Worm (Caenorhabditis elegans) whole organism, late embryonic: ENCODE measurements around the gene srh-149.

Experiments
- K02D7.2 ChIP-seq: sonication (generic microtip); optimal IDR thresholded peaks from 2 replicates; lab custom pipeline; 2017; ENCODE audit warnings: mild to moderate bottlenecking, missing genetic modification characterization, missing compliant biosample characterization
- ama-1 ChIP-seq: fragments of 150-350 bp; optimal IDR thresholded peaks from 2 replicates; lab custom pipeline; 2014
- dmd-4 ChIP-seq: sonication (generic microtip); optimal IDR thresholded peaks from 2 replicates; lab custom pipeline; 2016; ENCODE audit warnings: borderline replicate concordance, missing genetic modification characterization, missing compliant biosample characterization
- mec-3 ChIP-seq: sonication (generic microtip); optimal IDR thresholded peaks from 2 replicates; lab custom pipeline; 2016; ENCODE audit warnings: borderline replicate concordance, missing genetic modification characterization, missing compliant biosample characterization
- tbx-2 ChIP-seq: sonication (generic microtip); optimal IDR thresholded peaks from 2 replicates; lab custom pipeline; 2016; ENCODE audit warnings: missing genetic modification characterization, missing compliant biosample characterization

DNA sequence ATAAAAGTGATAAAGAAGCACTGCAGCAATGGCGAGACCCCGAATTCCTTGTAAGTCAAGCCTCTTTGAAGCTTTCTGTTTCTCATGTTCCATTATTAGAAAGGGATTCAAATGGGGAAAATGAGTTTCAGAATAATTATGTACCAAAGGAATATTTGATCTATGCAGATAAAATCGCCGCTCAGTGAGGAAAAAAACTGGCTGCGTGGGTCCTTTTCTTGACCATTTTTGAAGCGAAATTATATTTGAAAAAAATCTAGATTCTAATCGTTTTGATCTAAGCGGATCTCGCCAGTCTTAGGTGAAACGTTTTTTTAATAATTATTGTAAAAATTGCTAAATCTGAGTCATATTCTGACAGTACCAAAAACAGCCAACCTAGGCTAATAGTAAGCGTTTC is 43.7 kb upstream of the srh-149 start, which contains the start of gene oac-42:
- TF ChIP-seq K02D7.2 (tag; lab: Kevin White, UChicago) (no peak), tbx-2 (no peak), ama-1 (no peak), dmd-4 (tag; lab: Kevin White, UChicago) (no peak), mec-3 (tag; lab: Kevin White, UChicago) (no peak)
